Worm (Caenorhabditis elegans): ENCODE measurements around the gene srt-59.

Gene srt-59

ce11 chrIV:554005-554404, 47.5 kb downstream of the srt-59 start:
- no peak for TF ChIP-seq madf-3 (GFP tag; IDR thresholded peaks at IDR 0.05)

- peak; percentile 66 for TF ChIP-seq ztf-22 (GFP tag; optimal IDR thresholded peaks at IDR 0.05)
- peak; percentile 83 for TF ChIP-seq ets-4 (GFP tag; optimal IDR thresholded peaks at IDR 0.05)
- no peak for TF ChIP-seq aptf-3 (GFP tag; IDR thresholded peaks at IDR 0.05)
- peak in 1 of 2 experiments; percentile 4 for TF ChIP-seq let-607 (tag; optimal IDR thresholded peaks at IDR 0.05)
- peak; percentile 93 for TF ChIP-seq nhr-80 (tag; optimal IDR thresholded peaks at IDR 0.05)
These were observed 49.6 kb downstream of the srt-59 start for ce11 chrIV:551923-552322.
